Fruit fly (Drosophila melanogaster) whole organism, embryonic: ENCODE data around the gene Psa.

ENCODE experiments used
- Asciz ChIP-seq: fragments of 200-800 bp; sonication (Bioruptor generic); optimal IDR thresholded peaks from 2 replicates; lab custom pipeline; 2017; ENCODE audit warnings: missing biosample characterization, mild to moderate bottlenecking, missing genetic modification characterization, missing genetic modification reagents
- CG10209 ChIP-seq: fragments of 200-800 bp; sonication (Bioruptor generic); optimal IDR thresholded peaks from 3 replicates; lab custom pipeline; 2017; ENCODE audit warnings: missing biosample characterization, mild to moderate bottlenecking, missing genetic modification characterization, missing genetic modification reagents
- CG1024 ChIP-seq: fragments of 200-800 bp; sonication (Bioruptor generic); IDR thresholded peaks from 2 replicates; pipeline ENCODE4 v1.3.6; 2022; ENCODE audit warnings: missing biosample characterization, missing genetic modification characterization
- CG12155 ChIP-seq: fragments of 200-800 bp; sonication (Bioruptor generic); optimal IDR thresholded peaks from 3 replicates; lab custom pipeline; 2016; ENCODE audit warnings: missing biosample characterization, missing genetic modification characterization
- CG12391 ChIP-seq: fragments of 200-800 bp; sonication (Bioruptor generic); optimal IDR thresholded peaks from 3 replicates; lab custom pipeline; 2018; ENCODE audit warnings: missing biosample characterization, mild to moderate bottlenecking, missing genetic modification characterization, moderate library complexity
- CG12659 ChIP-seq: fragments of 200-800 bp; sonication (Bioruptor generic); optimal IDR thresholded peaks from 3 replicates; lab custom pipeline; 2017; ENCODE audit warnings: mild to moderate bottlenecking, missing biosample characterization, missing genetic modification reagents, missing genetic modification characterization
- CG14441 ChIP-seq: fragments of 200-800 bp; sonication (Bioruptor generic); IDR thresholded peaks from 2 replicates; pipeline ENCODE4 v1.3.6; 2022; ENCODE audit warnings: missing biosample characterization, missing genetic modification characterization
- CG15269 ChIP-seq: fragments of 200-800 bp; sonication (Bioruptor generic); optimal IDR thresholded peaks from 2 replicates; lab custom pipeline; 2018; ENCODE audit warnings: missing biosample characterization, mild to moderate bottlenecking, missing genetic modification characterization, moderate library complexity
- CG2889 ChIP-seq: fragments of 200-800 bp; sonication (Bioruptor generic); IDR thresholded peaks from 3 replicates; pipeline ENCODE4 v1.3.6; 2022; ENCODE audit warnings: missing biosample characterization, missing genetic modification characterization
- CG32772 ChIP-seq: fragments of 200-800 bp; sonication (Bioruptor generic); IDR thresholded peaks from 2 replicates; pipeline ENCODE4 v1.3.6; 2022; ENCODE audit warnings: missing biosample characterization, missing genetic modification characterization
- CG3407 ChIP-seq: fragments of 200-800 bp; sonication (Bioruptor generic); optimal IDR thresholded peaks from 2 replicates; lab custom pipeline; 2018; ENCODE audit warnings: missing biosample characterization, mild to moderate bottlenecking, missing genetic modification characterization
- CG34422 ChIP-seq: fragments of 200-800 bp; sonication (Bioruptor generic); IDR thresholded peaks from 3 replicates; pipeline ENCODE4 v1.3.6; 2022; ENCODE audit warnings: missing biosample characterization, missing genetic modification characterization
- CG3995 ChIP-seq: fragments of 200-800 bp; sonication (Bioruptor generic); optimal IDR thresholded peaks from 3 replicates; lab custom pipeline; 2016; ENCODE audit warnings: missing biosample characterization, missing genetic modification characterization
- CG4282 ChIP-seq: fragments of 200-800 bp; sonication (Bioruptor generic); optimal IDR thresholded peaks from 2 replicates; lab custom pipeline; 2016; ENCODE audit warnings: missing biosample characterization, missing genetic modification characterization
- CG5953 ChIP-seq: fragments of 200-800 bp; sonication (Bioruptor generic); IDR thresholded peaks from 2 replicates; pipeline ENCODE4 v1.3.6; 2022; ENCODE audit warnings: missing biosample characterization, missing genetic modification characterization
- CG6175 ChIP-seq: fragments of 200-800 bp; sonication (Bioruptor generic); IDR thresholded peaks from 3 replicates; pipeline ENCODE4 v1.3.6; 2022; ENCODE audit warnings: missing biosample characterization, missing genetic modification characterization
- CG6254 ChIP-seq: fragments of 200-800 bp; sonication (Bioruptor generic); optimal IDR thresholded peaks from 3 replicates; lab custom pipeline; 2017; ENCODE audit warnings: mild to moderate bottlenecking, missing biosample characterization, missing genetic modification reagents, missing genetic modification characterization
- CG7786 ChIP-seq: fragments of 200-800 bp; sonication (Bioruptor generic); optimal IDR thresholded peaks from 2 replicates; lab custom pipeline; 2016; ENCODE audit warnings: missing biosample characterization, missing genetic modification characterization
- CG7839 ChIP-seq: fragments of 200-800 bp; sonication (Bioruptor generic); optimal IDR thresholded peaks from 3 replicates; lab custom pipeline; 2018; ENCODE audit warnings: missing biosample characterization, mild to moderate bottlenecking, missing genetic modification characterization, moderate library complexity
- CG7987 ChIP-seq: fragments of 200-800 bp; sonication (Bioruptor generic); optimal IDR thresholded peaks from 2 replicates; lab custom pipeline; 2018; ENCODE audit warnings: missing biosample characterization, mild to moderate bottlenecking, missing genetic modification characterization, moderate library complexity
- D19B ChIP-seq: fragments of 200-800 bp; sonication (Bioruptor generic); optimal IDR thresholded peaks from 2 replicates; lab custom pipeline; 2017; ENCODE audit warnings: missing biosample characterization, mild to moderate bottlenecking, missing genetic modification characterization
- Deaf1 ChIP-seq: fragments of 200-800 bp; optimal IDR thresholded peaks from 3 replicates; lab custom pipeline; 2019; ENCODE audit warnings: missing biosample characterization, mild to moderate bottlenecking, missing genetic modification characterization, moderate library complexity
- Fer2 ChIP-seq: fragments of 200-800 bp; sonication (Bioruptor generic); optimal IDR thresholded peaks from 2 replicates; lab custom pipeline; 2018; ENCODE audit warnings: missing biosample characterization, mild to moderate bottlenecking, missing genetic modification characterization, moderate library complexity
- Gug ChIP-seq: fragments of 200-800 bp; sonication (Bioruptor generic); IDR thresholded peaks from 4 replicates; pipeline ENCODE4 v1.3.6; 2022; ENCODE audit warnings: missing biosample characterization, missing genetic modification characterization
- HHEX ChIP-seq: fragments of 200-800 bp; sonication (Bioruptor generic); optimal IDR thresholded peaks from 3 replicates; lab custom pipeline; 2017; ENCODE audit warnings: missing biosample characterization, mild to moderate bottlenecking, missing genetic modification characterization, missing genetic modification reagents
- HLHmδ ChIP-seq: fragments of 200-800 bp; sonication (Bioruptor generic); optimal IDR thresholded peaks from 2 replicates; lab custom pipeline; 2018; ENCODE audit warnings: missing biosample characterization, mild to moderate bottlenecking, missing genetic modification characterization, moderate library complexity
- HmgZ ChIP-seq: fragments of 200-800 bp; sonication (Bioruptor generic); optimal IDR thresholded peaks from 2 replicates; lab custom pipeline; 2018; ENCODE audit warnings: missing biosample characterization, mild to moderate bottlenecking, missing genetic modification characterization
- Hsf ChIP-seq: fragments of 200-800 bp; sonication (Bioruptor generic); optimal IDR thresholded peaks from 3 replicates; lab custom pipeline; 2016; ENCODE audit warnings: missing biosample characterization, missing genetic modification characterization
- NFAT ChIP-seq: fragments of 200-800 bp; sonication (Bioruptor generic); IDR thresholded peaks from 2 replicates; pipeline ENCODE4 v1.3.6; 2022; ENCODE audit warnings: missing biosample characterization, missing genetic modification characterization
- Nf-YC ChIP-seq: fragments of 200-800 bp; optimal IDR thresholded peaks from 3 replicates; lab custom pipeline; 2019; ENCODE audit warnings: missing biosample characterization, mild to moderate bottlenecking, missing genetic modification characterization, moderate library complexity
- Optix ChIP-seq: fragments of 200-800 bp; sonication (Bioruptor generic); IDR thresholded peaks from 3 replicates; pipeline ENCODE4 v1.3.6; 2022; ENCODE audit warnings: missing biosample characterization, missing genetic modification characterization
- Sox100B ChIP-seq: fragments of 200-800 bp; sonication (Bioruptor generic); optimal IDR thresholded peaks from 3 replicates; lab custom pipeline; 2018; ENCODE audit warnings: missing biosample characterization, mild to moderate bottlenecking, missing genetic modification characterization
- bab2 ChIP-seq: fragments of 200-800 bp; sonication (Bioruptor generic); optimal IDR thresholded peaks from 2 replicates; lab custom pipeline; 2016; ENCODE audit warnings: missing biosample characterization, missing genetic modification characterization
- btn ChIP-seq: fragments of 200-800 bp; sonication (Bioruptor generic); optimal IDR thresholded peaks from 2 replicates; lab custom pipeline; 2016; ENCODE audit warnings: missing biosample characterization, missing genetic modification characterization
- croc ChIP-seq: fragments of 200-800 bp; sonication (Bioruptor generic); conservative IDR thresholded peaks from 3 replicates; pipeline ENCODE4 v1.3.6; 2022; ENCODE audit warnings: missing biosample characterization, missing genetic modification characterization
- dpn ChIP-seq, 2 experiments: fragments of 200-800 bp; sonication (Bioruptor generic); optimal IDR thresholded peaks; 3 replicates each; lab custom pipeline; 2016; ENCODE audit warnings: missing biosample characterization in 2 of 2, missing genetic modification characterization in 2 of 2
- fd64A ChIP-seq: fragments of 200-800 bp; sonication (Bioruptor generic); optimal IDR thresholded peaks from 3 replicates; lab custom pipeline; 2018; ENCODE audit warnings: missing biosample characterization, mild to moderate bottlenecking, missing genetic modification characterization
- jigr1 ChIP-seq: fragments of 200-800 bp; sonication (Bioruptor generic); IDR thresholded peaks from 3 replicates; pipeline ENCODE4 v1.3.6; 2022; ENCODE audit warnings: missing biosample characterization, missing genetic modification characterization
- kah ChIP-seq: fragments of 200-800 bp; sonication (Bioruptor generic); optimal IDR thresholded peaks from 2 replicates; lab custom pipeline; 2018; ENCODE audit warnings: missing biosample characterization, mild to moderate bottlenecking, missing genetic modification characterization
- kay ChIP-seq: fragments of 200-800 bp; sonication (Bioruptor generic); optimal IDR thresholded peaks from 2 replicates; lab custom pipeline; 2016; ENCODE audit warnings: missing biosample characterization, missing genetic modification characterization
- lov ChIP-seq, 2 experiments: fragments of 200-800 bp in 1 of 2; fragments of >200 bp in 1 of 2; sonication (Bioruptor generic) in 1 of 2; IDR thresholded peaks in 1 of 2; optimal IDR thresholded peaks in 1 of 2; 2 replicates in 1 of 2; 3 replicates in 1 of 2; pipeline versions ENCODE4 v1.3.6 to Lab custom; 2017 to 2022; ENCODE audit warnings: missing biosample characterization in 1 of 2, missing genetic modification characterization in 1 of 2
- nmo ChIP-seq: fragments of 200-800 bp; sonication (Bioruptor generic); optimal IDR thresholded peaks from 2 replicates; lab custom pipeline; 2018; ENCODE audit warnings: missing biosample characterization, mild to moderate bottlenecking, missing genetic modification characterization, moderate library complexity
- salm ChIP-seq: fragments of 200-800 bp; sonication (Bioruptor generic); optimal IDR thresholded peaks from 2 replicates; lab custom pipeline; 2018; ENCODE audit warnings: missing biosample characterization, mild to moderate bottlenecking, missing genetic modification characterization
- slp2 ChIP-seq: fragments of 200-800 bp; sonication (Bioruptor generic); optimal IDR thresholded peaks from 2 replicates; lab custom pipeline; 2016; ENCODE audit warnings: missing biosample characterization, missing genetic modification characterization
- tgo ChIP-seq: fragments of 200-800 bp; sonication (Bioruptor generic); IDR thresholded peaks from 3 replicates; pipeline ENCODE4 v1.3.6; 2022; ENCODE audit warnings: missing biosample characterization, missing genetic modification characterization
- tin ChIP-seq: fragments of 200-800 bp; sonication (Bioruptor generic); optimal IDR thresholded peaks from 3 replicates; lab custom pipeline; 2016; ENCODE audit warnings: missing biosample characterization, missing genetic modification characterization
- vfl ChIP-seq: fragments of 200-800 bp; sonication (Bioruptor generic); optimal IDR thresholded peaks from 2 replicates; lab custom pipeline; 2016; ENCODE audit warnings: missing biosample characterization, missing genetic modification characterization
- z ChIP-seq: fragments of 200-800 bp; sonication (Bioruptor generic); IDR thresholded peaks from 3 replicates; pipeline ENCODE4 v1.3.6; 2022; ENCODE audit warnings: missing biosample characterization, missing genetic modification characterization
- zen2 ChIP-seq: fragments of 200-800 bp; sonication (Bioruptor generic); IDR thresholded peaks from 3 replicates; pipeline ENCODE4 v1.3.6; 2022; ENCODE audit warnings: missing biosample characterization, missing genetic modification characterization; ENCODE audit not compliant: partially characterized antibody

The Psa gene

dm6 chr3L:1515820-1516540, 13.3 kb downstream of the Psa start (continued):
- TF ChIP-seq kah (GFP tag; lab: Kevin White, UChicago) = no peak
- peak; percentile 76 for TF ChIP-seq Asciz (GFP tag; lab: Kevin White, UChicago)
- peak; percentile 66 for TF ChIP-seq CG7786 (GFP tag; lab: Kevin White, UChicago)
- peak; percentile 75 for TF ChIP-seq CG12391 (tag; lab: Kevin White, UChicago)
- TF ChIP-seq CG3407 = peak; percentile 71
- no peak for TF ChIP-seq CG6175
- peak; percentile 58 for TF ChIP-seq CG15269
- no peak for TF ChIP-seq CG7987 (GFP tag; lab: Kevin White, UChicago)
- no peak for TF ChIP-seq CG4282 (GFP tag; lab: Kevin White, UChicago)
- peak; percentile 78 for TF ChIP-seq tin (GFP tag; lab: Kevin White, UChicago)
- peak; percentile 60 to 77 for TF ChIP-seq dpn (GFP tag; optimal IDR thresholded peaks at IDR 0.05; lab: Kevin White, UChicago)
- TF ChIP-seq NFAT (GFP tag; lab: Robert Waterston, UW) = 0 out of 2 replicates have a peak, but pooled peaks have one; percentile 8
- 0 out of 2 replicates have a peak, but pooled peaks have one; percentile 22 for TF ChIP-seq CG1024
- no peak for TF ChIP-seq Fer2
- TF ChIP-seq CG10209 = peak; percentile 66
- no peak for TF ChIP-seq z (GFP tag; lab: Robert Waterston, UW)
- no peak for TF ChIP-seq kay (GFP tag; lab: Kevin White, UChicago)
- TF ChIP-seq tgo (GFP tag; lab: Robert Waterston, UW) = peak; percentile 61
- no peak for TF ChIP-seq CG2889
- no peak for TF ChIP-seq lov (optimal IDR thresholded peaks at IDR 0.05; lab: Kevin White, UChicago)
- no peak for TF ChIP-seq lov (GFP tag; IDR thresholded peaks at IDR 0.05; lab: Robert Waterston, UW)
- TF ChIP-seq D19B (GFP tag; lab: Kevin White, UChicago) = no peak
- peak; percentile 58 for TF ChIP-seq Nf-YC (tag; lab: Kevin White, UChicago)
- peak; percentile 9 for TF ChIP-seq Deaf1 (tag; lab: Kevin White, UChicago)
- TF ChIP-seq CG5953 = peak; percentile 51; the same call in 1 of the 2 replicates
- peak; percentile 73 for TF ChIP-seq bab2 (GFP tag; lab: Kevin White, UChicago)
- peak; percentile 45; the same call in 3 of the 4 replicates for TF ChIP-seq Gug (GFP tag; lab: Robert Waterston, UW)
- peak; percentile 80 for TF ChIP-seq CG7839
- TF ChIP-seq CG12155 = peak; percentile 64
- TF ChIP-seq CG14441 = no peak; the same call in 1 of the 2 replicates
- TF ChIP-seq btn (GFP tag; lab: Kevin White, UChicago) = peak; percentile 66
- peak; percentile 55 for TF ChIP-seq salm (tag; lab: Kevin White, UChicago)
- peak; percentile 23 for TF ChIP-seq CG12659 (GFP tag; lab: Kevin White, UChicago)
- TF ChIP-seq CG32772 (GFP tag; lab: Robert Waterston, UW) = peak; percentile 40
- peak; percentile 62 for TF ChIP-seq HmgZ (tag; lab: Kevin White, UChicago)
- peak; percentile 52 for TF ChIP-seq fd64A (GFP tag; lab: Kevin White, UChicago)
- peak; percentile 83 for TF ChIP-seq Sox100B (GFP tag; lab: Kevin White, UChicago)
- TF ChIP-seq CG34422 = peak; percentile 57; the same call in 1 of the 3 replicates
- TF ChIP-seq HLHmδ = peak; percentile 21
- TF ChIP-seq Optix (GFP tag; lab: Robert Waterston, UW) = peak; percentile 48; the same call in 1 of the 3 replicates
- peak; percentile 61 for TF ChIP-seq slp2 (GFP tag; lab: Kevin White, UChicago)
- no peak for TF ChIP-seq vfl (GFP tag; lab: Kevin White, UChicago)
- peak; percentile 73 for TF ChIP-seq Hsf (GFP tag; lab: Kevin White, UChicago)
- TF ChIP-seq croc (GFP tag; lab: Robert Waterston, UW) = peak; percentile 76
- peak; percentile 43 for TF ChIP-seq CG3995 (GFP tag; lab: Kevin White, UChicago)
- TF ChIP-seq jigr1 (GFP tag; lab: Robert Waterston, UW) = 0 out of 3 replicates have a peak, but pooled peaks have one; percentile 37
- no peak for TF ChIP-seq zen2 (GFP tag; lab: Robert Waterston, UW)
- TF ChIP-seq CG6254 = peak; percentile 70
- peak; percentile 85 for TF ChIP-seq nmo
- peak; percentile 53 for TF ChIP-seq HHEX (GFP tag; lab: Kevin White, UChicago)
